Fruit fly (Drosophila melanogaster) whole organism, embryonic: Measurements from ENCODE around the gene Mrm2.
A peak's percentile ranks its signal among the peaks of the same experiment; 100 is the strongest.

Experiments used
- Abd-B ChIP-seq: fragments of 200-800 bp; sonication (Bioruptor generic); optimal IDR thresholded peaks from 2 replicates; lab custom pipeline; 2018; ENCODE audit warnings: missing biosample characterization, mild to moderate bottlenecking, missing genetic modification characterization, moderate library complexity
- Atf-2 ChIP-seq: fragments of 200-800 bp; sonication (Bioruptor generic); optimal IDR thresholded peaks from 2 replicates; lab custom pipeline; 2016; ENCODE audit warnings: missing biosample characterization, missing genetic modification characterization
- Atf6 ChIP-seq: fragments of 200-800 bp; sonication (Bioruptor generic); IDR thresholded peaks from 2 replicates; pipeline ENCODE4 v1.3.6; 2022; ENCODE audit warnings: missing biosample characterization, missing genetic modification characterization
- B-H2 ChIP-seq: fragments of 200-800 bp; sonication (Bioruptor generic); optimal IDR thresholded peaks from 2 replicates; lab custom pipeline; 2018; ENCODE audit warnings: missing biosample characterization, mild to moderate bottlenecking, missing genetic modification characterization
- Bgb ChIP-seq: fragments of 200-800 bp; sonication (Bioruptor generic); IDR thresholded peaks from 2 replicates; pipeline ENCODE4 v1.3.6; 2022; ENCODE audit warnings: missing biosample characterization, missing genetic modification characterization; ENCODE audit not compliant: partially characterized antibody
- CG10274 ChIP-seq: fragments of 200-800 bp; sonication (Bioruptor generic); optimal IDR thresholded peaks from 3 replicates; lab custom pipeline; 2017; ENCODE audit warnings: missing biosample characterization, mild to moderate bottlenecking, missing genetic modification characterization
- CG11560 ChIP-seq: fragments of 200-800 bp; sonication (Bioruptor generic); IDR thresholded peaks from 3 replicates; pipeline ENCODE4 v1.3.6; 2022; ENCODE audit warnings: missing biosample characterization, missing genetic modification characterization
- CG12104 ChIP-seq: fragments of 200-800 bp; sonication (Bioruptor generic); optimal IDR thresholded peaks from 3 replicates; lab custom pipeline; 2016; ENCODE audit warnings: missing biosample characterization, missing genetic modification characterization
- CG12155 ChIP-seq: fragments of 200-800 bp; sonication (Bioruptor generic); optimal IDR thresholded peaks from 3 replicates; lab custom pipeline; 2016; ENCODE audit warnings: missing biosample characterization, missing genetic modification characterization
- CG12744 ChIP-seq: fragments of 200-800 bp; sonication (Bioruptor generic); optimal IDR thresholded peaks from 2 replicates; lab custom pipeline; 2016; ENCODE audit warnings: missing biosample characterization, missing genetic modification characterization
- CG13287 ChIP-seq: fragments of 200-800 bp; sonication (Bioruptor generic); IDR thresholded peaks from 2 replicates; pipeline ENCODE4 v1.3.6; 2022; ENCODE audit warnings: missing biosample characterization, missing genetic modification characterization; ENCODE audit not compliant: partially characterized antibody
- CG13624 ChIP-seq: fragments of 200-800 bp; sonication (Bioruptor generic); optimal IDR thresholded peaks from 2 replicates; lab custom pipeline; 2016; ENCODE audit warnings: missing biosample characterization, missing genetic modification characterization
- CG14441 ChIP-seq: fragments of 200-800 bp; sonication (Bioruptor generic); IDR thresholded peaks from 2 replicates; pipeline ENCODE4 v1.3.6; 2022; ENCODE audit warnings: missing biosample characterization, missing genetic modification characterization
- CG1602 ChIP-seq: fragments of 200-800 bp; sonication (Bioruptor generic); optimal IDR thresholded peaks from 3 replicates; lab custom pipeline; 2016; ENCODE audit warnings: missing biosample characterization, missing genetic modification characterization
- CG17568 ChIP-seq: fragments of 200-800 bp; sonication (Bioruptor generic); optimal IDR thresholded peaks from 2 replicates; lab custom pipeline; 2018; ENCODE audit warnings: missing biosample characterization, mild to moderate bottlenecking, missing genetic modification characterization, moderate library complexity
- CG2712 ChIP-seq: fragments of 200-800 bp; optimal IDR thresholded peaks from 3 replicates; lab custom pipeline; 2019; ENCODE audit warnings: missing biosample characterization, mild to moderate bottlenecking, missing genetic modification characterization, moderate library complexity
- CG6813 ChIP-seq: fragments of 200-800 bp; sonication (Bioruptor generic); optimal IDR thresholded peaks from 2 replicates; lab custom pipeline; 2017; ENCODE audit warnings: missing biosample characterization, missing genetic modification characterization, mild to moderate bottlenecking, moderate library complexity, missing genetic modification reagents
- CG6854 ChIP-seq: fragments of 200-800 bp; sonication (Bioruptor generic); optimal IDR thresholded peaks from 3 replicates; lab custom pipeline; 2017; ENCODE audit warnings: missing biosample characterization, mild to moderate bottlenecking, missing genetic modification characterization
- CG7556 ChIP-seq: fragments of 200-800 bp; sonication (Bioruptor generic); optimal IDR thresholded peaks from 2 replicates; lab custom pipeline; 2017; ENCODE audit warnings: missing biosample characterization, mild to moderate bottlenecking, missing genetic modification characterization
- CG7963 ChIP-seq: fragments of 200-800 bp; sonication (Bioruptor generic); IDR thresholded peaks from 3 replicates; pipeline ENCODE4 v1.3.6; 2022; ENCODE audit warnings: missing biosample characterization, missing genetic modification characterization; ENCODE audit not compliant: partially characterized antibody
- CG8944 ChIP-seq: fragments of 200-800 bp; sonication (Bioruptor generic); optimal IDR thresholded peaks from 3 replicates; lab custom pipeline; 2016; ENCODE audit warnings: missing biosample characterization, missing genetic modification characterization
- CG9876 ChIP-seq: fragments of 200-800 bp; sonication (Bioruptor generic); optimal IDR thresholded peaks from 2 replicates; lab custom pipeline; 2016; ENCODE audit warnings: missing biosample characterization, missing genetic modification characterization
- Dek ChIP-seq: fragments of 200-800 bp; sonication (Bioruptor generic); optimal IDR thresholded peaks from 3 replicates; lab custom pipeline; 2019; ENCODE audit warnings: missing biosample characterization, mild to moderate bottlenecking, missing genetic modification characterization, moderate library complexity
- Dp ChIP-seq: fragments of 200-800 bp; sonication (Bioruptor generic); optimal IDR thresholded peaks from 2 replicates; lab custom pipeline; 2018; ENCODE audit warnings: missing biosample characterization, mild to moderate bottlenecking, missing genetic modification characterization, moderate library complexity
- Ets97D ChIP-seq: fragments of 200-800 bp; sonication (Bioruptor generic); optimal IDR thresholded peaks from 3 replicates; lab custom pipeline; 2016; ENCODE audit warnings: missing biosample characterization, missing genetic modification characterization
- HHEX ChIP-seq: fragments of 200-800 bp; sonication (Bioruptor generic); optimal IDR thresholded peaks from 3 replicates; lab custom pipeline; 2017; ENCODE audit warnings: missing biosample characterization, mild to moderate bottlenecking, missing genetic modification characterization, missing genetic modification reagents
- Med ChIP-seq: fragments of 200-800 bp; sonication (Bioruptor generic); peaks from one replicate; lab custom pipeline; 2016; ENCODE audit warnings: missing biosample characterization, missing genetic modification characterization, mild to moderate bottlenecking, inconsistent platforms, moderate library complexity
- Sox102F ChIP-seq: fragments of 200-800 bp; sonication (Bioruptor generic); optimal IDR thresholded peaks from 2 replicates; lab custom pipeline; 2018; ENCODE audit warnings: missing biosample characterization, mild to moderate bottlenecking, missing genetic modification characterization, moderate library complexity
- Sry-β ChIP-seq: fragments of 200-800 bp; sonication (Bioruptor generic); optimal IDR thresholded peaks from 2 replicates; lab custom pipeline; 2018; ENCODE audit warnings: missing biosample characterization, mild to moderate bottlenecking, missing genetic modification characterization, moderate library complexity
- Ssrp ChIP-seq: fragments of 200-800 bp; sonication (Bioruptor generic); optimal IDR thresholded peaks from 2 replicates; lab custom pipeline; 2018; ENCODE audit warnings: missing biosample characterization, mild to moderate bottlenecking, missing genetic modification characterization, moderate library complexity
- amos ChIP-seq: fragments of 200-800 bp; sonication (Bioruptor generic); IDR thresholded peaks from 2 replicates; pipeline ENCODE4 v1.3.6; 2022; ENCODE audit warnings: missing biosample characterization, missing genetic modification characterization; ENCODE audit not compliant: partially characterized antibody
- bsh ChIP-seq, 2 experiments: fragments of 200-800 bp; sonication (Bioruptor generic); optimal IDR thresholded peaks; 2 replicates each; lab custom pipeline; 2017 to 2018; ENCODE audit warnings: mild to moderate bottlenecking in 2 of 2, missing biosample characterization in 2 of 2, missing genetic modification characterization in 2 of 2, moderate library complexity in 1 of 2
- da ChIP-seq: fragments of 200-800 bp; sonication (Bioruptor generic); optimal IDR thresholded peaks from 2 replicates; lab custom pipeline; 2016; ENCODE audit warnings: missing biosample characterization, missing genetic modification characterization
- dmrt99B ChIP-seq: fragments of 200-800 bp; sonication (Bioruptor generic); optimal IDR thresholded peaks from 2 replicates; lab custom pipeline; 2018; ENCODE audit warnings: missing biosample characterization, mild to moderate bottlenecking, missing genetic modification characterization, moderate library complexity
- ems ChIP-seq: fragments of 200-800 bp; sonication (Bioruptor generic); optimal IDR thresholded peaks from 3 replicates; lab custom pipeline; 2016; ENCODE audit warnings: missing biosample characterization, missing genetic modification characterization
- esg ChIP-seq: fragments of 200-800 bp; sonication (Bioruptor generic); conservative IDR thresholded peaks from 2 replicates; pipeline ENCODE4 v1.3.6; 2022; ENCODE audit warnings: missing biosample characterization, missing genetic modification characterization
- hb ChIP-seq: fragments of 200-800 bp; sonication (Bioruptor generic); IDR thresholded peaks from 3 replicates; pipeline ENCODE4 v1.3.6; 2022; ENCODE audit warnings: missing biosample characterization, missing genetic modification characterization; ENCODE audit not compliant: partially characterized antibody
- jumu ChIP-seq: fragments of 200-800 bp; sonication (Bioruptor generic); optimal IDR thresholded peaks from 3 replicates; lab custom pipeline; 2016; ENCODE audit warnings: missing biosample characterization, missing genetic modification characterization
- nau ChIP-seq: fragments of 200-800 bp; sonication (Bioruptor generic); optimal IDR thresholded peaks from 3 replicates; lab custom pipeline; 2017; ENCODE audit warnings: missing biosample characterization, mild to moderate bottlenecking, missing genetic modification characterization, missing genetic modification reagents
- nom ChIP-seq: fragments of 200-800 bp; sonication (Bioruptor generic); optimal IDR thresholded peaks from 2 replicates; lab custom pipeline; 2017; ENCODE audit warnings: missing biosample characterization, missing genetic modification characterization, mild to moderate bottlenecking, moderate library complexity, missing genetic modification reagents
- pho ChIP-seq: fragments of 200-800 bp; sonication (Bioruptor generic); optimal IDR thresholded peaks from 2 replicates; lab custom pipeline; 2016; ENCODE audit warnings: missing biosample characterization, missing genetic modification characterization
- pros ChIP-seq: fragments of 200-800 bp; sonication (Bioruptor generic); optimal IDR thresholded peaks from 3 replicates; lab custom pipeline; 2019; ENCODE audit warnings: missing biosample characterization, mild to moderate bottlenecking, missing genetic modification characterization, moderate library complexity
- ranshi ChIP-seq: fragments of 200-800 bp; sonication (Bioruptor generic); IDR thresholded peaks from 2 replicates; pipeline ENCODE4 v1.3.6; 2022; ENCODE audit warnings: missing biosample characterization, missing genetic modification characterization
- row ChIP-seq: fragments of 200-800 bp; sonication (Bioruptor generic); IDR thresholded peaks from 3 replicates; pipeline ENCODE4 v1.3.6; 2022; ENCODE audit warnings: missing biosample characterization, missing genetic modification characterization
- sens ChIP-seq: fragments of 200-800 bp; sonication (Bioruptor generic); peaks from one replicate; lab custom pipeline; 2016; ENCODE audit warnings: missing biosample characterization, missing genetic modification characterization
- tx ChIP-seq: fragments of 200-800 bp; sonication (Bioruptor generic); optimal IDR thresholded peaks from 2 replicates; lab custom pipeline; 2016; ENCODE audit warnings: missing biosample characterization, missing genetic modification characterization
- z ChIP-seq: fragments of 200-800 bp; sonication (Bioruptor generic); IDR thresholded peaks from 3 replicates; pipeline ENCODE4 v1.3.6; 2022; ENCODE audit warnings: missing biosample characterization, missing genetic modification characterization
- zf30C ChIP-seq: fragments of 200-800 bp; sonication (Bioruptor generic); optimal IDR thresholded peaks from 3 replicates; lab custom pipeline; 2018; ENCODE audit warnings: missing biosample characterization, mild to moderate bottlenecking, missing genetic modification characterization

Mrm2 gene

dm6 chr3R:19889603-19890187 is 28.3 kb downstream of the Mrm2 start (continued):
- TF ChIP-seq nom (GFP tag; lab: Kevin White, UChicago) (no peak), Atf-2 (GFP tag; lab: Kevin White, UChicago) (no peak), B-H2 (GFP tag; lab: Kevin White, UChicago) (peak; percentile 13), CG7963 (GFP tag; lab: Robert Waterston, UW) (no peak), CG1602 (peak; percentile 28), Bgb (GFP tag; lab: Robert Waterston, UW) (no peak), CG6854 (GFP tag; lab: Kevin White, UChicago) (peak; percentile 81), row (GFP tag; lab: Robert Waterston, UW) (peak; percentile 79), CG2712 (tag; lab: Kevin White, UChicago) (peak; percentile 75), pho (GFP tag; lab: Kevin White, UChicago) (no peak), da (GFP tag; lab: Kevin White, UChicago) (no peak), hb (no peak), jumu (no peak), CG13624 (GFP tag; lab: Kevin White, UChicago) (no peak), CG8944 (GFP tag; lab: Kevin White, UChicago) (no peak), Med (GFP tag; lab: Kevin White, UChicago) (peak; percentile 72), Sox102F (GFP tag; lab: Kevin White, UChicago) (peak; percentile 67), esg (GFP tag; lab: Robert Waterston, UW) (peak; percentile 53), HHEX (GFP tag; lab: Kevin White, UChicago) (peak; percentile 83), zf30C (GFP tag; lab: Kevin White, UChicago) (no peak), CG11560 (tag; lab: Robert Waterston, UW) (no peak), CG6813 (peak; percentile 74), CG12744 (GFP tag; lab: Kevin White, UChicago) (no peak), CG12104 (GFP tag; lab: Kevin White, UChicago) (peak; percentile 64), tx (GFP tag; lab: Kevin White, UChicago) (no peak), dmrt99B (peak; percentile 87), Atf6 (GFP tag; lab: Robert Waterston, UW) (peak; percentile 64; the same call in 1 of the 2 replicates), ems (GFP tag; lab: Kevin White, UChicago) (no peak), nau (GFP tag; lab: Kevin White, UChicago) (no peak), CG10274 (GFP tag; lab: Kevin White, UChicago) (peak; percentile 80), Abd-B (GFP tag; lab: Kevin White, UChicago) (peak; percentile 66), Dp (GFP tag; lab: Kevin White, UChicago) (no peak)

dm6 chr3R:19890340-19890998 is 29.1 kb downstream of the Mrm2 start, which contains the start of gene CG4733:
TSS of gene CG4733 (plus strand) at chr3R:19890689.
- peak; percentile 18 for TF ChIP-seq Ssrp (tag; lab: Kevin White, UChicago)
- TF ChIP-seq CG17568, result no peak
- peak; percentile 30 for TF ChIP-seq HHEX (GFP tag; lab: Kevin White, UChicago)
- TF ChIP-seq CG12155, result peak; percentile 3
- peak; percentile 18 for TF ChIP-seq CG7556 (GFP tag; lab: Kevin White, UChicago)
- no peak for TF ChIP-seq ranshi
- peak; percentile 22; the same call in 1 of the 2 replicates for TF ChIP-seq amos (GFP tag; lab: Robert Waterston, UW)
- no peak for TF ChIP-seq bsh (GFP tag; optimal IDR thresholded peaks at IDR 0.05; lab: Kevin White, UChicago)
- peak; percentile 15; the same call in 1 of the 3 replicates for TF ChIP-seq z (GFP tag; lab: Robert Waterston, UW)
- TF ChIP-seq Sry-β (GFP tag; lab: Kevin White, UChicago), result peak; percentile 97
- no peak for TF ChIP-seq Ets97D
- peak; percentile 57 for TF ChIP-seq sens (GFP tag; lab: Kevin White, UChicago)
- TF ChIP-seq CG14441 (GFP tag; lab: Robert Waterston, UW), result no peak
- TF ChIP-seq CG9876 (GFP tag; lab: Kevin White, UChicago), result no peak
- peak; percentile 19 for TF ChIP-seq Dek (tag; lab: Kevin White, UChicago)
- TF ChIP-seq CG13287 (GFP tag; lab: Robert Waterston, UW), result peak; percentile 30
- TF ChIP-seq pros (GFP tag; lab: Kevin White, UChicago), result no peak
